Worm (Caenorhabditis elegans): ENCODE results near the gene T19D7.7.

- TF ChIP-seq egl-5 (tag; optimal IDR thresholded peaks at IDR 0.05) (no peak), nhr-237 (tag; optimal IDR thresholded peaks at IDR 0.05) (no peak), nhr-28 (tag; optimal IDR thresholded peaks at IDR 0.05) (no peak), lin-39 (tag; optimal IDR thresholded peaks at IDR 0.05) (no peak), mdl-1 (tag; optimal IDR thresholded peaks at IDR 0.05) (no peak), ama-1 (optimal IDR thresholded peaks at IDR 0.05) (no peak), nhr-77 (tag; optimal IDR thresholded peaks at IDR 0.05) (no peak)
Observed at ce11 chrX:666125-666524, 14.7 kb downstream of the T19D7.7 start, which contains the start of gene T19D7.5.
